Worm (Caenorhabditis elegans) whole organism, L4/young adult: ENCODE results near the gene dlg-1.

Experiments used
- W03F9.2 ChIP-seq: fragments of 150-350 bp; optimal IDR thresholded peaks from 2 replicates; lab custom pipeline; 2014; ENCODE audit warnings: missing biosample characterization, missing genetic modification characterization
- dao-5 ChIP-seq: sonication (generic microtip); optimal IDR thresholded peaks from 2 replicates; lab custom pipeline; 2016; ENCODE audit warnings: missing genotype, missing genetic modification characterization, moderate library complexity, missing compliant biosample characterization
- him-1 ChIP-seq: sonication (generic microtip); optimal IDR thresholded peaks from 2 replicates; lab custom pipeline; 2016; ENCODE audit warnings: missing genotype, missing genetic modification reagents, missing genetic modification characterization, missing compliant biosample characterization

- no peak for TF ChIP-seq dao-5 (tag; lab: Kevin White, UChicago)
- TF ChIP-seq him-1 (tag; lab: Kevin White, UChicago): no peak
- TF ChIP-seq W03F9.2 (tag; lab: Kevin White, UChicago): no peak
Observed at ce11 chrX:5455107-5455506, 24.4 kb upstream of the dlg-1 start.
